Worm (Caenorhabditis elegans) whole organism, mixed stage, embryonic: Measurements from ENCODE around the gene hpd-1.

ENCODE experiments used
- lin-13 ChIP-seq: fragments of 150-350 bp; optimal IDR thresholded peaks from 2 replicates; lab custom pipeline; 2014; ENCODE audit warnings: missing biosample characterization, missing genetic modification characterization
- nhr-12 ChIP-seq: fragments of 150-350 bp; optimal IDR thresholded peaks from 2 replicates; lab custom pipeline; 2014; ENCODE audit warnings: missing biosample characterization, missing genetic modification characterization
- sptf-1 ChIP-seq: sonication (generic microtip); optimal IDR thresholded peaks from 2 replicates; lab custom pipeline; 2017; ENCODE audit warnings: mild to moderate bottlenecking, missing genetic modification characterization, moderate library complexity, missing compliant biosample characterization
- ztf-11 ChIP-seq: fragments of 150-350 bp; optimal IDR thresholded peaks from 2 replicates; lab custom pipeline; 2014; ENCODE audit warnings: missing biosample characterization, missing genetic modification characterization

DNA sequence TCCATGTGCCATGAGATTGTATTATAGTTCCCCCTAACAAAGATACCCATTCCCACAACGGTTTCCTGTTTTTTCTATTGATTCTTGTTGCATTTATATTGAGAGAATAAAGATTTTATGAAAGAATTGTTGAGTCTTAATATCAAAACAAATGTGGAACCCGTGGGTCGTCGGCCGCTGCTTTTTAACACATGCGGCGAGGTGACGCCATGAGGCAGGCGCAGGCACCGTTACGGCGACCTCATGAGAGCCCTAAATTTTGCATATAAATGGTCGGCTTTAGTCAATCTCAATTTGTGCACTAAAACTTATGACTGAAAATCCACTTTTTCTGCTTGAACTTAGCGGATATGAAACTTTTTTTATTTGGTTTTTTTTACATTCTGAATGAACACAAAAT lies 2.2 kb downstream of the hpd-1 start:
- TF ChIP-seq nhr-12 (no peak), sptf-1 (tag; lab: Kevin White, UChicago) (no peak), lin-13 (tag; lab: Kevin White, UChicago) (no peak), ztf-11 (tag; lab: Kevin White, UChicago) (no peak)
